Worm (Caenorhabditis elegans): ENCODE data around the gene F59A7.11.

- no peak for TF ChIP-seq egl-27 (tag; optimal IDR thresholded peaks at IDR 0.05)
- TF ChIP-seq sea-2 (GFP tag; optimal IDR thresholded peaks at IDR 0.05), result no peak
- no peak for TF ChIP-seq pha-4 (tag; optimal IDR thresholded peaks at IDR 0.05)
- no peak for TF ChIP-seq nhr-67 (tag; optimal IDR thresholded peaks at IDR 0.05)
- TF ChIP-seq snpc-4 (tag; optimal IDR thresholded peaks at IDR 0.05), result no peak
- no peak for TF ChIP-seq skn-1 (tag; optimal IDR thresholded peaks at IDR 0.05)
- TF ChIP-seq mml-1 (tag; optimal IDR thresholded peaks at IDR 0.05), result no peak
- no peak for TF ChIP-seq unc-39 (tag; optimal IDR thresholded peaks at IDR 0.05)
- no peak for TF ChIP-seq ceh-16 (tag; optimal IDR thresholded peaks at IDR 0.05)
These were observed 36.4 kb upstream of the F59A7.11 start, which contains the start of gene comt-4 for ce11 chrV:2050136-2050535.

Measured in whole organism, L3 larva.